Worm (Caenorhabditis elegans): ENCODE data around the gene T04A6.1.

DNA sequence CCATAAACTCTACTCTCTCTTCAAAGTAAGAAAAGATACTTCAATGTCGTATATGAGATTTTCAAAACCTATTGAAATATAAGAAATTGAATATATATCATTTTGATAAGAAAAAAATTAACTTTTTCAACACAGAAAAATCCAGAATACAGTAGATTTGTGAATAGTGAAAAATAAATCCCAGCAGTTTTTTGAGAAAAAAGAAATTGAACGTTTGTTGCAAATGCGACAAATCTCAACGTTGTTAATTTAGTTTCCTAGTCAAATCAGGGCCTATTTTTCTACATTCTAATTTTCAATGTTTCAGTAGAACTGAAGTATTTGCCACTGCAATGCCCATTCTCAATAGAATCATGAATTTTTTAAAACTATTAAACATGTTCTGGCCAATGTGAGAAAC is 1.8 kb upstream of the T04A6.1 start, which contains the start of gene T04A6.2:
- TF ChIP-seq aha-1 (tag): no peak
- TF ChIP-seq nhr-77 (tag; optimal IDR thresholded peaks at IDR 0.05): no peak
- TF ChIP-seq nhr-76 (tag; optimal IDR thresholded peaks at IDR 0.05): no peak
- no peak for TF ChIP-seq egl-27 (tag; optimal IDR thresholded peaks at IDR 0.05)
- no peak for TF ChIP-seq ctbp-1 (GFP tag; IDR thresholded peaks at IDR 0.05)

Data from whole organism, L4 larva.